Fruit fly (Drosophila melanogaster) whole organism, embryonic: ENCODE measurements around the gene CG34453.
A peak's percentile ranks its signal among the peaks of the same experiment; 100 is the strongest.

Experiments used
- Antp ChIP-seq: fragments of 200-800 bp; sonication (Bioruptor generic); optimal IDR thresholded peaks from 3 replicates; lab custom pipeline; 2016; ENCODE audit warnings: missing biosample characterization, missing genetic modification characterization
- Atf-2 ChIP-seq: fragments of 200-800 bp; sonication (Bioruptor generic); optimal IDR thresholded peaks from 2 replicates; lab custom pipeline; 2016; ENCODE audit warnings: missing biosample characterization, missing genetic modification characterization
- Bdp1 ChIP-seq: fragments of 200-800 bp; sonication (Bioruptor generic); optimal IDR thresholded peaks from 3 replicates; lab custom pipeline; 2016; ENCODE audit warnings: missing biosample characterization, missing genetic modification characterization
- C15 ChIP-seq: fragments of 200-800 bp; sonication (Bioruptor generic); IDR thresholded peaks from 3 replicates; pipeline ENCODE4 v1.3.6; 2022; ENCODE audit warnings: missing biosample characterization, missing genetic modification characterization
- CG10959 ChIP-seq: fragments of 200-800 bp; sonication (Bioruptor generic); IDR thresholded peaks from 2 replicates; pipeline ENCODE4 v1.3.6; 2022; ENCODE audit warnings: missing biosample characterization, missing genetic modification characterization
- CG1233 ChIP-seq: fragments of 200-800 bp; sonication (Bioruptor generic); optimal IDR thresholded peaks from 4 replicates; lab custom pipeline; 2018; ENCODE audit warnings: missing biosample characterization, mild to moderate bottlenecking, missing genetic modification characterization
- CG12769 ChIP-seq: fragments of 200-800 bp; sonication (Bioruptor generic); optimal IDR thresholded peaks from 2 replicates; lab custom pipeline; 2019; ENCODE audit warnings: missing biosample characterization, mild to moderate bottlenecking, missing genetic modification characterization, moderate library complexity
- CG13775 ChIP-seq: fragments of 200-800 bp; sonication (Bioruptor generic); optimal IDR thresholded peaks from 3 replicates; lab custom pipeline; 2017; ENCODE audit warnings: missing biosample characterization, mild to moderate bottlenecking, missing genetic modification characterization
- CG13894 ChIP-seq: fragments of 200-800 bp; sonication (Bioruptor generic); optimal IDR thresholded peaks from 3 replicates; lab custom pipeline; 2018; ENCODE audit warnings: missing biosample characterization, mild to moderate bottlenecking, missing genetic modification characterization, moderate library complexity
- CG15514 ChIP-seq: fragments of 200-800 bp; sonication (Bioruptor generic); optimal IDR thresholded peaks from 3 replicates; lab custom pipeline; 2017; ENCODE audit warnings: missing biosample characterization, missing genetic modification characterization, mild to moderate bottlenecking, moderate library complexity, missing genetic modification reagents
- CG15601 ChIP-seq: fragments of 200-800 bp; sonication (Bioruptor generic); optimal IDR thresholded peaks from 3 replicates; lab custom pipeline; 2019; ENCODE audit warnings: missing biosample characterization, mild to moderate bottlenecking, missing genetic modification characterization, moderate library complexity
- CG17186 ChIP-seq: fragments of 200-800 bp; sonication (Bioruptor generic); optimal IDR thresholded peaks from 3 replicates; lab custom pipeline; 2017; ENCODE audit warnings: missing biosample characterization, missing genetic modification reagents, missing genetic modification characterization
- CG18011 ChIP-seq: fragments of 200-800 bp; sonication (Bioruptor generic); optimal IDR thresholded peaks from 2 replicates; lab custom pipeline; 2017; ENCODE audit warnings: missing biosample characterization, missing genetic modification characterization, mild to moderate bottlenecking, moderate library complexity, missing genotype
- CG3163 ChIP-seq: fragments of 200-800 bp; sonication (Bioruptor generic); optimal IDR thresholded peaks from 3 replicates; lab custom pipeline; 2016; ENCODE audit warnings: missing biosample characterization, missing genetic modification characterization
- CG3726 ChIP-seq: fragments of 200-800 bp; sonication (Bioruptor generic); IDR thresholded peaks from 3 replicates; pipeline ENCODE4, ENCODE4 v1.3.6; 2022; ENCODE audit warnings: missing biosample characterization, missing genetic modification characterization
- CG5953 ChIP-seq: fragments of 200-800 bp; sonication (Bioruptor generic); IDR thresholded peaks from 2 replicates; pipeline ENCODE4 v1.3.6; 2022; ENCODE audit warnings: missing biosample characterization, missing genetic modification characterization
- CG8924 ChIP-seq: fragments of 200-800 bp; optimal IDR thresholded peaks from 3 replicates; lab custom pipeline; 2019; ENCODE audit warnings: missing biosample characterization, mild to moderate bottlenecking, missing genetic modification characterization, moderate library complexity
- CG9932 ChIP-seq: fragments of 200-800 bp; sonication (Bioruptor generic); IDR thresholded peaks from 2 replicates; pipeline ENCODE4 v1.3.6; 2022; ENCODE audit warnings: missing biosample characterization, missing genetic modification characterization
- Fer1 ChIP-seq: fragments of 200-800 bp; sonication (Bioruptor generic); optimal IDR thresholded peaks from 2 replicates; lab custom pipeline; 2017; ENCODE audit warnings: missing biosample characterization, mild to moderate bottlenecking, missing genetic modification characterization
- HHEX ChIP-seq: fragments of 200-800 bp; sonication (Bioruptor generic); optimal IDR thresholded peaks from 3 replicates; lab custom pipeline; 2017; ENCODE audit warnings: missing biosample characterization, mild to moderate bottlenecking, missing genetic modification characterization, missing genetic modification reagents
- Hand ChIP-seq: fragments of 200-800 bp; sonication (Bioruptor generic); optimal IDR thresholded peaks from 2 replicates; lab custom pipeline; 2017; ENCODE audit warnings: mild to moderate bottlenecking, missing biosample characterization, missing genetic modification reagents, missing genetic modification characterization
- Hmr ChIP-seq: fragments of 200-800 bp; sonication (Bioruptor generic); optimal IDR thresholded peaks from 3 replicates; lab custom pipeline; 2017; ENCODE audit warnings: mild to moderate bottlenecking, missing biosample characterization, missing genetic modification reagents, missing genetic modification characterization
- Nf-YC ChIP-seq: fragments of 200-800 bp; optimal IDR thresholded peaks from 3 replicates; lab custom pipeline; 2019; ENCODE audit warnings: missing biosample characterization, mild to moderate bottlenecking, missing genetic modification characterization, moderate library complexity
- Ravus ChIP-seq: fragments of 200-800 bp; sonication (Bioruptor generic); IDR thresholded peaks from 2 replicates; pipeline ENCODE4 v1.3.6; 2022; ENCODE audit warnings: missing biosample characterization, missing genetic modification characterization
- ap ChIP-seq: fragments of 200-800 bp; sonication (Bioruptor generic); IDR thresholded peaks from 2 replicates; pipeline ENCODE4 v1.3.6; 2022; ENCODE audit warnings: missing biosample characterization, missing genetic modification characterization
- ara ChIP-seq: fragments of 200-800 bp; sonication (Bioruptor generic); IDR thresholded peaks from 2 replicates; pipeline ENCODE4 v1.3.6; 2022; ENCODE audit warnings: missing biosample characterization, missing genetic modification characterization
- cas ChIP-seq: fragments of 200-800 bp; sonication (Bioruptor generic); IDR thresholded peaks from 2 replicates; pipeline ENCODE4 v1.3.6; 2022; ENCODE audit warnings: missing biosample characterization, missing genetic modification characterization
- chinmo ChIP-seq: fragments of 200-800 bp; sonication (Bioruptor generic); IDR thresholded peaks from 4 replicates; pipeline ENCODE4 v1.3.6; 2022; ENCODE audit warnings: missing biosample characterization, missing genetic modification characterization; ENCODE audit not compliant: partially characterized antibody
- chm ChIP-seq: fragments of 200-800 bp; sonication (Bioruptor generic); IDR thresholded peaks from 2 replicates; pipeline ENCODE4 v1.3.6; 2022; ENCODE audit warnings: missing biosample characterization, missing genetic modification characterization
- eyg ChIP-seq: fragments of 200-800 bp; sonication (Bioruptor generic); optimal IDR thresholded peaks from 3 replicates; lab custom pipeline; 2016; ENCODE audit warnings: missing biosample characterization, missing genetic modification characterization
- gsb-n ChIP-seq: fragments of 200-800 bp; sonication (Bioruptor generic); optimal IDR thresholded peaks from 3 replicates; lab custom pipeline; 2018; ENCODE audit warnings: missing biosample characterization, mild to moderate bottlenecking, missing genetic modification characterization
- jigr1 ChIP-seq: fragments of 200-800 bp; sonication (Bioruptor generic); IDR thresholded peaks from 3 replicates; pipeline ENCODE4 v1.3.6; 2022; ENCODE audit warnings: missing biosample characterization, missing genetic modification characterization
- ken ChIP-seq: fragments of 200-800 bp; sonication (Bioruptor generic); IDR thresholded peaks from 3 replicates; pipeline ENCODE4 v1.3.6; 2022; ENCODE audit warnings: missing biosample characterization, missing genetic modification characterization
- knrl ChIP-seq: fragments of 200-800 bp; sonication (Bioruptor generic); IDR thresholded peaks from 3 replicates; pipeline ENCODE4 v1.3.6; 2022; ENCODE audit warnings: missing biosample characterization, missing genetic modification characterization; ENCODE audit not compliant: partially characterized antibody
- lab ChIP-seq: fragments of 200-800 bp; sonication (Bioruptor generic); optimal IDR thresholded peaks from 3 replicates; lab custom pipeline; 2017; ENCODE audit warnings: missing biosample characterization, missing genetic modification characterization, mild to moderate bottlenecking, moderate library complexity, missing genetic modification reagents
- lilli ChIP-seq: fragments of 200-800 bp; sonication (Bioruptor generic); optimal IDR thresholded peaks from 3 replicates; lab custom pipeline; 2016; ENCODE audit warnings: missing biosample characterization, missing genetic modification characterization
- nerfin-2 ChIP-seq: fragments of 200-800 bp; sonication (Bioruptor generic); IDR thresholded peaks from 2 replicates; pipeline ENCODE4 v1.3.6; 2022; ENCODE audit warnings: missing biosample characterization, missing genetic modification characterization; ENCODE audit not compliant: partially characterized antibody
- onecut ChIP-seq: fragments of 200-800 bp; sonication (Bioruptor generic); IDR thresholded peaks from 2 replicates; pipeline ENCODE4 v1.3.6; 2022; ENCODE audit warnings: missing biosample characterization, missing genetic modification characterization
- pita ChIP-seq: fragments of 200-800 bp; sonication (Bioruptor generic); optimal IDR thresholded peaks from 2 replicates; lab custom pipeline; 2017; ENCODE audit warnings: missing biosample characterization, mild to moderate bottlenecking, missing genetic modification characterization
- ranshi ChIP-seq: fragments of 200-800 bp; sonication (Bioruptor generic); IDR thresholded peaks from 2 replicates; pipeline ENCODE4 v1.3.6; 2022; ENCODE audit warnings: missing biosample characterization, missing genetic modification characterization
- repo ChIP-seq: fragments of 200-800 bp; sonication (Bioruptor generic); optimal IDR thresholded peaks from 2 replicates; lab custom pipeline; 2016; ENCODE audit warnings: missing biosample characterization, missing genetic modification characterization
- rib ChIP-seq: fragments of 200-800 bp; sonication (Bioruptor generic); IDR thresholded peaks from 2 replicates; pipeline ENCODE4 v1.3.6; 2022; ENCODE audit warnings: missing biosample characterization, missing genetic modification characterization
- ro ChIP-seq: fragments of 200-800 bp; sonication (Bioruptor generic); IDR thresholded peaks from 2 replicates; pipeline ENCODE4 v1.3.6; 2022; ENCODE audit warnings: missing biosample characterization, missing genetic modification characterization
- row ChIP-seq: fragments of 200-800 bp; sonication (Bioruptor generic); IDR thresholded peaks from 3 replicates; pipeline ENCODE4 v1.3.6; 2022; ENCODE audit warnings: missing biosample characterization, missing genetic modification characterization
- salm ChIP-seq: fragments of 200-800 bp; sonication (Bioruptor generic); optimal IDR thresholded peaks from 2 replicates; lab custom pipeline; 2018; ENCODE audit warnings: missing biosample characterization, mild to moderate bottlenecking, missing genetic modification characterization
- sens ChIP-seq: fragments of 200-800 bp; sonication (Bioruptor generic); peaks from one replicate; lab custom pipeline; 2016; ENCODE audit warnings: missing biosample characterization, missing genetic modification characterization
- seq ChIP-seq: fragments of 200-800 bp; sonication (Bioruptor generic); IDR thresholded peaks from 2 replicates; pipeline ENCODE4 v1.3.6; 2022; ENCODE audit warnings: missing biosample characterization, missing genetic modification characterization
- ttk ChIP-seq: fragments of 200-800 bp; sonication (Bioruptor generic); IDR thresholded peaks from 2 replicates; pipeline ENCODE4 v2.1.2; 2022; ENCODE audit warnings: missing biosample characterization, missing genetic modification characterization

Gene CG34453

dm6 chr3L:224004-224951 is 8.9 kb downstream of the CG34453 start (continued):
- TF ChIP-seq CG15601 (tag; lab: Kevin White, UChicago), result no peak
- TF ChIP-seq Ravus, result no peak
- no peak for TF ChIP-seq Fer1 (GFP tag; lab: Kevin White, UChicago)
- no peak for TF ChIP-seq HHEX (GFP tag; lab: Kevin White, UChicago)
- TF ChIP-seq repo (GFP tag; lab: Kevin White, UChicago), result no peak
- TF ChIP-seq lilli (GFP tag; lab: Kevin White, UChicago), result peak; percentile 78
- no peak for TF ChIP-seq CG9932
- TF ChIP-seq CG3726 (GFP tag; lab: Robert Waterston, UW), result 0 out of 3 replicates have a peak, but pooled peaks have one; percentile 11
- peak; percentile 29 for TF ChIP-seq CG13775 (GFP tag; lab: Kevin White, UChicago)
- peak; percentile 63 for TF ChIP-seq ranshi
- TF ChIP-seq Hand, result peak; percentile 1
- no peak for TF ChIP-seq Atf-2 (GFP tag; lab: Kevin White, UChicago)
- TF ChIP-seq jigr1 (GFP tag; lab: Robert Waterston, UW), result no peak
- peak; percentile 9; the same call in 1 of the 3 replicates for TF ChIP-seq C15 (GFP tag; lab: Robert Waterston, UW)
- TF ChIP-seq onecut (GFP tag; lab: Robert Waterston, UW), result peak; percentile 3; the same call in 1 of the 2 replicates
- TF ChIP-seq CG17186 (GFP tag; lab: Kevin White, UChicago), result no peak
- peak; percentile 68; the same call in 3 of the 4 replicates for TF ChIP-seq chinmo
- no peak for TF ChIP-seq row (GFP tag; lab: Robert Waterston, UW)
- TF ChIP-seq CG8924 (tag; lab: Kevin White, UChicago), result peak; percentile 81
- TF ChIP-seq CG13894, result peak; percentile 21
- TF ChIP-seq CG1233 (GFP tag; lab: Kevin White, UChicago), result no peak
- peak; percentile 24 for TF ChIP-seq Nf-YC (tag; lab: Kevin White, UChicago)
- 0 out of 2 replicates have a peak, but pooled peaks have one; percentile 29 for TF ChIP-seq nerfin-2 (GFP tag; lab: Robert Waterston, UW)
- peak; percentile 20 for TF ChIP-seq CG3163 (GFP tag; lab: Kevin White, UChicago)
- peak; percentile 75 for TF ChIP-seq sens (GFP tag; lab: Kevin White, UChicago)
- peak; percentile 3 for TF ChIP-seq salm (tag; lab: Kevin White, UChicago)
- TF ChIP-seq CG12769 (tag; lab: Kevin White, UChicago), result peak; percentile 16
- peak; percentile 9; the same call in 1 of the 2 replicates for TF ChIP-seq CG10959 (GFP tag; lab: Robert Waterston, UW)
- no peak for TF ChIP-seq pita (GFP tag; lab: Kevin White, UChicago)
- TF ChIP-seq eyg, result no peak
- TF ChIP-seq gsb-n (tag; lab: Kevin White, UChicago), result no peak
- peak; percentile 9; the same call in 2 of the 3 replicates for TF ChIP-seq ken (GFP tag; lab: Robert Waterston, UW)
- TF ChIP-seq CG18011 (GFP tag; lab: Kevin White, UChicago), result no peak
- peak; percentile 43; the same call in 1 of the 2 replicates for TF ChIP-seq seq (GFP tag; lab: Robert Waterston, UW)
- TF ChIP-seq CG5953 (GFP tag; lab: Robert Waterston, UW), result peak; percentile 55; the same call in 1 of the 2 replicates
- TF ChIP-seq Antp (GFP tag; lab: Kevin White, UChicago), result peak; percentile 38
- TF ChIP-seq lab (GFP tag; lab: Kevin White, UChicago), result peak; percentile 16
- TF ChIP-seq ttk (GFP tag; lab: Robert Waterston, UW), result no peak
- TF ChIP-seq rib (GFP tag; lab: Robert Waterston, UW), result peak; percentile 30
- TF ChIP-seq ara (GFP tag; lab: Robert Waterston, UW), result peak; percentile 44
- TF ChIP-seq knrl (GFP tag; lab: Robert Waterston, UW), result 0 out of 3 replicates have a peak, but pooled peaks have one; percentile 36
- peak; percentile 63; the same call in 1 of the 2 replicates for TF ChIP-seq cas (GFP tag; lab: Robert Waterston, UW)
- TF ChIP-seq chm (GFP tag; lab: Robert Waterston, UW), result peak; percentile 82
- peak; percentile 49 for TF ChIP-seq Hmr (GFP tag; lab: Kevin White, UChicago)
- peak; percentile 18 for TF ChIP-seq CG15514 (GFP tag; lab: Kevin White, UChicago)
- no peak for TF ChIP-seq ro
- peak; percentile 20 for TF ChIP-seq Bdp1 (GFP tag; lab: Kevin White, UChicago)
- peak; percentile 15; the same call in 1 of the 2 replicates for TF ChIP-seq ap (GFP tag; lab: Robert Waterston, UW)
